Fruit fly (Drosophila melanogaster): ENCODE data around the gene Syn1.

Syn1 gene

dm6 chr3L:21770328-21770727, at the start of gene Syn1:
Gene Syn1 (minus strand): TSS chr3L:21770534.
- TF ChIP-seq usp (GFP tag; optimal IDR thresholded peaks at IDR 0.05), result no peak
- TF ChIP-seq EcR (GFP tag; optimal IDR thresholded peaks at IDR 0.05), result no peak
- no peak for TF ChIP-seq Dll (optimal IDR thresholded peaks at IDR 0.05)
- TF ChIP-seq psq (optimal IDR thresholded peaks at IDR 0.05), result no peak
- TF ChIP-seq CG8478 (optimal IDR thresholded peaks at IDR 0.05), result no peak
- no peak for TF ChIP-seq pan (optimal IDR thresholded peaks at IDR 0.05)

- no peak for TF ChIP-seq Dll (optimal IDR thresholded peaks at IDR 0.05)
- no peak for TF ChIP-seq pan (optimal IDR thresholded peaks at IDR 0.05)
- no peak for TF ChIP-seq EcR (GFP tag; optimal IDR thresholded peaks at IDR 0.05)
- TF ChIP-seq psq (optimal IDR thresholded peaks at IDR 0.05), result no peak
- TF ChIP-seq CG8478 (optimal IDR thresholded peaks at IDR 0.05), result no peak
- TF ChIP-seq usp (GFP tag; optimal IDR thresholded peaks at IDR 0.05), result no peak
These were observed 49.2 kb upstream of the Syn1 start for dm6 chr3L:21819497-21819896.

- TF ChIP-seq EcR (GFP tag; optimal IDR thresholded peaks at IDR 0.05) (no peak), psq (optimal IDR thresholded peaks at IDR 0.05) (no peak), usp (GFP tag; optimal IDR thresholded peaks at IDR 0.05) (no peak), pan (optimal IDR thresholded peaks at IDR 0.05) (no peak), CG8478 (optimal IDR thresholded peaks at IDR 0.05) (no peak), Dll (optimal IDR thresholded peaks at IDR 0.05) (no peak)
These were observed 48.4 kb upstream of the Syn1 start for dm6 chr3L:21818701-21819100.

- TF ChIP-seq Dll (optimal IDR thresholded peaks at IDR 0.05), result no peak
- no peak for TF ChIP-seq usp (GFP tag; optimal IDR thresholded peaks at IDR 0.05)
- TF ChIP-seq EcR (GFP tag; optimal IDR thresholded peaks at IDR 0.05), result no peak
- TF ChIP-seq psq (optimal IDR thresholded peaks at IDR 0.05), result no peak
- TF ChIP-seq pan (optimal IDR thresholded peaks at IDR 0.05), result no peak
- TF ChIP-seq CG8478 (optimal IDR thresholded peaks at IDR 0.05), result no peak
These were observed 43.3 kb upstream of the Syn1 start, which contains the start of gene CG43895 for dm6 chr3L:21813598-21813997. Gene CG43895 (minus strand): TSS chr3L:21813698.

dm6 chr3L:21808568-21808967, 38.2 kb upstream of the Syn1 start, which contains the start of gene eg:
Gene eg (plus strand): TSS chr3L:21808703.
- no peak for TF ChIP-seq psq (optimal IDR thresholded peaks at IDR 0.05)
- TF ChIP-seq usp (GFP tag; optimal IDR thresholded peaks at IDR 0.05), result no peak
- no peak for TF ChIP-seq EcR (GFP tag; optimal IDR thresholded peaks at IDR 0.05)
- TF ChIP-seq Dll (optimal IDR thresholded peaks at IDR 0.05), result no peak
- no peak for TF ChIP-seq CG8478 (optimal IDR thresholded peaks at IDR 0.05)
- TF ChIP-seq pan (optimal IDR thresholded peaks at IDR 0.05), result no peak

dm6 chr3L:21808003-21808530, 37.7 kb upstream of the Syn1 start:
- no peak for TF ChIP-seq usp (GFP tag; optimal IDR thresholded peaks at IDR 0.05)
- no peak for TF ChIP-seq psq (optimal IDR thresholded peaks at IDR 0.05)
- TF ChIP-seq EcR (GFP tag; optimal IDR thresholded peaks at IDR 0.05), result no peak
- no peak for TF ChIP-seq Dll (optimal IDR thresholded peaks at IDR 0.05)
- no peak for TF ChIP-seq pan (optimal IDR thresholded peaks at IDR 0.05)
- no peak for TF ChIP-seq CG8478 (optimal IDR thresholded peaks at IDR 0.05)

dm6 chr3L:21800424-21800823, 30.1 kb upstream of the Syn1 start:
- TF ChIP-seq Dll (optimal IDR thresholded peaks at IDR 0.05), result no peak
- no peak for TF ChIP-seq EcR (GFP tag; optimal IDR thresholded peaks at IDR 0.05)
- TF ChIP-seq CG8478 (optimal IDR thresholded peaks at IDR 0.05), result no peak

dm6 chr3L:21787883-21788282, 17.5 kb upstream of the Syn1 start:
- TF ChIP-seq psq (optimal IDR thresholded peaks at IDR 0.05), result no peak
- TF ChIP-seq CG8478 (optimal IDR thresholded peaks at IDR 0.05), result no peak
- no peak for TF ChIP-seq Dll (optimal IDR thresholded peaks at IDR 0.05)
- TF ChIP-seq pan (optimal IDR thresholded peaks at IDR 0.05), result no peak
- TF ChIP-seq EcR (GFP tag; optimal IDR thresholded peaks at IDR 0.05), result no peak
- no peak for TF ChIP-seq usp (GFP tag; optimal IDR thresholded peaks at IDR 0.05)

dm6 chr3L:21773855-21774254, 3.5 kb upstream of the Syn1 start:
- TF ChIP-seq pan (optimal IDR thresholded peaks at IDR 0.05), result no peak
- TF ChIP-seq usp (GFP tag; optimal IDR thresholded peaks at IDR 0.05), result no peak
- no peak for TF ChIP-seq psq (optimal IDR thresholded peaks at IDR 0.05)
- no peak for TF ChIP-seq CG8478 (optimal IDR thresholded peaks at IDR 0.05)
- no peak for TF ChIP-seq EcR (GFP tag; optimal IDR thresholded peaks at IDR 0.05)
- no peak for TF ChIP-seq Dll (optimal IDR thresholded peaks at IDR 0.05)

dm6 chr3L:21769515-21769914, 819 bp downstream of the Syn1 start, which contains the start of gene CG7370:
Gene CG7370 (plus strand): TSS chr3L:21769815.
- TF ChIP-seq pan (optimal IDR thresholded peaks at IDR 0.05), result no peak

- no peak for TF ChIP-seq CG8478 (optimal IDR thresholded peaks at IDR 0.05)
- no peak for TF ChIP-seq usp (GFP tag; optimal IDR thresholded peaks at IDR 0.05)
- TF ChIP-seq psq (optimal IDR thresholded peaks at IDR 0.05), result no peak
- TF ChIP-seq pan (optimal IDR thresholded peaks at IDR 0.05), result no peak
- no peak for TF ChIP-seq Dll (optimal IDR thresholded peaks at IDR 0.05)
- TF ChIP-seq EcR (GFP tag; optimal IDR thresholded peaks at IDR 0.05), result no peak
These were observed 4.4 kb downstream of the Syn1 start for dm6 chr3L:21765931-21766330.

- TF ChIP-seq EcR (GFP tag; optimal IDR thresholded peaks at IDR 0.05) (no peak), psq (optimal IDR thresholded peaks at IDR 0.05) (no peak), CG8478 (optimal IDR thresholded peaks at IDR 0.05) (no peak), Dll (optimal IDR thresholded peaks at IDR 0.05) (no peak), pan (optimal IDR thresholded peaks at IDR 0.05) (no peak), usp (GFP tag; optimal IDR thresholded peaks at IDR 0.05) (no peak)
These were observed 13.5 kb downstream of the Syn1 start, which contains the start of gene CG14564 for dm6 chr3L:21756857-21757256. Gene CG14564 (plus strand): TSS chr3L:21757157.

dm6 chr3L:21744169-21744568, 26.2 kb downstream of the Syn1 start, which contains the start of gene CG14565:
Gene CG14565 (minus strand): TSS chr3L:21744269.
- no peak for TF ChIP-seq pan (optimal IDR thresholded peaks at IDR 0.05)
- TF ChIP-seq Dll (optimal IDR thresholded peaks at IDR 0.05), result no peak
- TF ChIP-seq EcR (GFP tag; optimal IDR thresholded peaks at IDR 0.05), result no peak
- TF ChIP-seq psq (optimal IDR thresholded peaks at IDR 0.05), result no peak
- no peak for TF ChIP-seq CG8478 (optimal IDR thresholded peaks at IDR 0.05)
- no peak for TF ChIP-seq usp (GFP tag; optimal IDR thresholded peaks at IDR 0.05)
